Fruit fly (Drosophila melanogaster) whole organism, adult: ENCODE measurements around the gene CG31343.
A peak's percentile ranks its signal among the peaks of the same experiment; 100 is the strongest.

Source experiments
- CG11617 ChIP-seq: fragments of 200-800 bp; sonication (Bioruptor generic); optimal IDR thresholded peaks from 2 replicates; lab custom pipeline; 2017; ENCODE audit warnings: mild to moderate bottlenecking, missing biosample characterization, missing genetic modification reagents, missing genetic modification characterization
- CG12768 ChIP-seq: fragments of 200-800 bp; sonication (Bioruptor generic); optimal IDR thresholded peaks from 2 replicates; lab custom pipeline; 2017; ENCODE audit warnings: missing biosample characterization, missing genetic modification characterization, mild to moderate bottlenecking, moderate library complexity, missing genetic modification reagents
- CG14711 ChIP-seq: fragments of 200-800 bp; sonication (Bioruptor generic); optimal IDR thresholded peaks from 2 replicates; lab custom pipeline; 2018; ENCODE audit warnings: missing biosample characterization, mild to moderate bottlenecking, missing genetic modification characterization, moderate library complexity
- CG1620 ChIP-seq: fragments of 200-800 bp; sonication (Bioruptor generic); optimal IDR thresholded peaks from 2 replicates; lab custom pipeline; 2016; ENCODE audit warnings: missing biosample characterization, missing genetic modification characterization
- CG33017 ChIP-seq: fragments of 200-800 bp; sonication (Bioruptor generic); optimal IDR thresholded peaks from 2 replicates; lab custom pipeline; 2018; ENCODE audit warnings: missing biosample characterization, mild to moderate bottlenecking, missing genetic modification characterization, moderate library complexity
- CG5204 ChIP-seq: fragments of 200-800 bp; sonication (Bioruptor generic); optimal IDR thresholded peaks from 2 replicates; lab custom pipeline; 2016; ENCODE audit warnings: missing biosample characterization, missing genetic modification characterization
- CG7045 ChIP-seq: fragments of 200-800 bp; sonication (Bioruptor generic); optimal IDR thresholded peaks from 2 replicates; lab custom pipeline; 2017; ENCODE audit warnings: missing biosample characterization, mild to moderate bottlenecking, missing genetic modification characterization
- CG7101 ChIP-seq: fragments of 200-800 bp; sonication (Bioruptor generic); optimal IDR thresholded peaks from 2 replicates; lab custom pipeline; 2018; ENCODE audit warnings: missing biosample characterization, mild to moderate bottlenecking, missing genetic modification characterization, moderate library complexity
- Clk ChIP-seq: fragments of 200-800 bp; sonication (Bioruptor generic); optimal IDR thresholded peaks from 2 replicates; lab custom pipeline; 2017; ENCODE audit warnings: missing biosample characterization, missing genetic modification characterization
- Crg-1 ChIP-seq: fragments of 200-800 bp; sonication (Bioruptor generic); optimal IDR thresholded peaks from 2 replicates; lab custom pipeline; 2016; ENCODE audit warnings: missing biosample characterization, missing genetic modification characterization
- Hr96 ChIP-seq: fragments of 200-800 bp; sonication (Bioruptor generic); optimal IDR thresholded peaks from 2 replicates; lab custom pipeline; 2016; ENCODE audit warnings: missing biosample characterization, missing genetic modification characterization
- Mnt ChIP-seq: fragments of 200-800 bp; sonication (Bioruptor generic); optimal IDR thresholded peaks from 2 replicates; lab custom pipeline; 2016; ENCODE audit warnings: missing biosample characterization, mild to moderate bottlenecking, missing genetic modification characterization
- bab1 ChIP-seq: fragments of 200-800 bp; sonication (Bioruptor generic); optimal IDR thresholded peaks from 3 replicates; lab custom pipeline; 2019; ENCODE audit warnings: missing biosample characterization, mild to moderate bottlenecking, missing genetic modification characterization, moderate library complexity
- cic ChIP-seq: fragments of 200-800 bp; sonication (Bioruptor generic); optimal IDR thresholded peaks from 2 replicates; lab custom pipeline; 2017; ENCODE audit warnings: missing biosample characterization, mild to moderate bottlenecking, missing genetic modification characterization, moderate library complexity
- cnc ChIP-seq, 2 experiments: fragments of >200 bp; optimal IDR thresholded peaks; 2 replicates each; lab custom pipeline; 2017
- kay ChIP-seq: fragments of 200-800 bp; sonication (Bioruptor generic); peaks from one replicate; lab custom pipeline; 2016; ENCODE audit warnings: missing biosample characterization, missing genetic modification characterization, borderline replicate concordance
- ovo ChIP-seq: fragments of 200-800 bp; sonication (Bioruptor generic); optimal IDR thresholded peaks from 2 replicates; lab custom pipeline; 2016; ENCODE audit warnings: missing biosample characterization, missing genetic modification characterization
- pad ChIP-seq: fragments of 200-800 bp; sonication (Bioruptor generic); optimal IDR thresholded peaks from 3 replicates; lab custom pipeline; 2017; ENCODE audit warnings: missing biosample characterization, missing genetic modification characterization, mild to moderate bottlenecking, moderate library complexity, missing genetic modification reagents
- tj ChIP-seq: fragments of 200-800 bp; sonication (Bioruptor generic); optimal IDR thresholded peaks from 3 replicates; lab custom pipeline; 2017; ENCODE audit warnings: missing biosample characterization, mild to moderate bottlenecking, missing genetic modification characterization, moderate library complexity
- toe ChIP-seq: fragments of 200-800 bp; sonication (Bioruptor generic); optimal IDR thresholded peaks from 2 replicates; lab custom pipeline; 2016; ENCODE audit warnings: missing biosample characterization, missing genetic modification characterization

Gene CG31343

dm6 chr3R:21753099-21753498 is 8.0 kb downstream of the CG31343 start:
- no peak for TF ChIP-seq toe
- peak; percentile 52 for TF ChIP-seq kay (GFP tag; lab: Kevin White, UChicago)
- TF ChIP-seq CG7045 (GFP tag; lab: Kevin White, UChicago), result no peak

dm6 chr3R:21753974-21754373 is 8.9 kb downstream of the CG31343 start, which contains the start of gene CG31198:
TSS of gene CG31198 (plus strand) at chr3R:21754324.
- TF ChIP-seq toe (no peak), tj (GFP tag; lab: Kevin White, UChicago) (no peak), bab1 (GFP tag; lab: Kevin White, UChicago) (no peak), Crg-1 (GFP tag; lab: Kevin White, UChicago) (no peak), Clk (GFP tag; lab: Kevin White, UChicago) (no peak), CG7045 (GFP tag; lab: Kevin White, UChicago) (no peak), CG7101 (no peak), ovo (no peak), Mnt (peak; percentile 37), CG33017 (tag; lab: Kevin White, UChicago) (no peak), CG14711 (no peak), kay (GFP tag; lab: Kevin White, UChicago) (peak; percentile 18), Hr96 (GFP tag; lab: Kevin White, UChicago) (no peak), cic (GFP tag; lab: Kevin White, UChicago) (peak; percentile 77), CG5204 (GFP tag; lab: Kevin White, UChicago) (no peak), CG1620 (GFP tag; lab: Kevin White, UChicago) (no peak), cnc (optimal IDR thresholded peaks at IDR 0.05; lab: Kevin White, UChicago) (peak in 1 of 2 experiments; percentile 64), pad (GFP tag; lab: Kevin White, UChicago) (no peak), CG11617 (GFP tag; lab: Kevin White, UChicago) (no peak), CG12768 (peak; percentile 12)

dm6 chr3R:21757550-21757949 is 12.5 kb downstream of the CG31343 start:
- TF ChIP-seq CG14711 (no peak), Clk (GFP tag; lab: Kevin White, UChicago) (no peak), bab1 (GFP tag; lab: Kevin White, UChicago) (no peak), kay (GFP tag; lab: Kevin White, UChicago) (no peak), CG11617 (GFP tag; lab: Kevin White, UChicago) (no peak), cic (GFP tag; lab: Kevin White, UChicago) (peak; percentile 66), toe (no peak), pad (GFP tag; lab: Kevin White, UChicago) (no peak)

- TF ChIP-seq CG7045 (GFP tag; lab: Kevin White, UChicago) (no peak), cic (GFP tag; lab: Kevin White, UChicago) (peak; percentile 5), tj (GFP tag; lab: Kevin White, UChicago) (no peak), cnc (optimal IDR thresholded peaks at IDR 0.05; lab: Kevin White, UChicago) (no peak), Mnt (no peak), kay (GFP tag; lab: Kevin White, UChicago) (peak; percentile 56), CG1620 (GFP tag; lab: Kevin White, UChicago) (no peak), CG7101 (no peak)
These were observed 13.2 kb downstream of the CG31343 start, which contains the start of gene CG42335 for dm6 chr3R:21758145-21758856. TSS of gene CG42335 (plus strand) at chr3R:21758764.

- TF ChIP-seq ovo (no peak), Clk (GFP tag; lab: Kevin White, UChicago) (no peak)
These were observed 24.2 kb downstream of the CG31343 start, which contains the start of gene Burs for dm6 chr3R:21769218-21769617. TSS of gene Burs (plus strand) at chr3R:21769518.

- no peak for TF ChIP-seq CG12768
- no peak for TF ChIP-seq pad (GFP tag; lab: Kevin White, UChicago)
- no peak for TF ChIP-seq CG7101
- TF ChIP-seq kay (GFP tag; lab: Kevin White, UChicago), result no peak
- no peak for TF ChIP-seq CG1620 (GFP tag; lab: Kevin White, UChicago)
- TF ChIP-seq Crg-1 (GFP tag; lab: Kevin White, UChicago), result no peak
These were observed 30.7 kb downstream of the CG31343 start, which contains the start of the genes GABA-B-R2 and CG6800 for dm6 chr3R:21775766-21776165. TSS of gene GABA-B-R2 (minus strand) at chr3R:21775840. TSS of gene CG6800 (plus strand) at chr3R:21776138.

- TF ChIP-seq Mnt (peak; percentile 97), pad (GFP tag; lab: Kevin White, UChicago) (no peak), bab1 (GFP tag; lab: Kevin White, UChicago) (peak; percentile 44), CG33017 (tag; lab: Kevin White, UChicago) (no peak), CG11617 (GFP tag; lab: Kevin White, UChicago) (no peak), kay (GFP tag; lab: Kevin White, UChicago) (peak; percentile 10)
These were observed 32.6 kb downstream of the CG31343 start, which contains the start of gene Polr1H for dm6 chr3R:21777660-21778059. TSS of gene Polr1H (minus strand) at chr3R:21777847.
